Fruit fly (Drosophila melanogaster) whole organism, prepupa: ENCODE measurements around the gene HIP-R.

Source experiments
- Blimp-1 ChIP-seq: fragments of 200-800 bp; sonication (Bioruptor generic); optimal IDR thresholded peaks from 3 replicates; lab custom pipeline; 2017; ENCODE audit warnings: missing biosample characterization, missing genetic modification characterization, mild to moderate bottlenecking, moderate library complexity, missing genetic modification reagents
- CG10631 ChIP-seq: fragments of 200-800 bp; sonication (Bioruptor generic); optimal IDR thresholded peaks from 2 replicates; lab custom pipeline; 2016; ENCODE audit warnings: missing biosample characterization, missing genetic modification characterization
- CG10669 ChIP-seq: fragments of 200-800 bp; sonication (Bioruptor generic); optimal IDR thresholded peaks from 3 replicates; lab custom pipeline; 2018; ENCODE audit warnings: missing biosample characterization, mild to moderate bottlenecking, missing genetic modification characterization, moderate library complexity
- CG11294 ChIP-seq: fragments of 200-800 bp; sonication (Bioruptor generic); IDR thresholded peaks from 2 replicates; pipeline ENCODE4 v1.3.6; 2022; ENCODE audit warnings: missing biosample characterization, missing genetic modification characterization
- CG11762 ChIP-seq: fragments of 200-800 bp; sonication (Bioruptor generic); optimal IDR thresholded peaks from 3 replicates; lab custom pipeline; 2016; ENCODE audit warnings: missing biosample characterization, missing genetic modification characterization; ENCODE audit not compliant: insufficient read depth
- CG11902 ChIP-seq: fragments of 200-800 bp; sonication (Bioruptor generic); optimal IDR thresholded peaks from 3 replicates; lab custom pipeline; 2016; ENCODE audit warnings: missing biosample characterization, missing genetic modification characterization
- CG1621 ChIP-seq: fragments of 200-800 bp; sonication (Bioruptor generic); optimal IDR thresholded peaks from 3 replicates; lab custom pipeline; 2018; ENCODE audit warnings: missing biosample characterization, mild to moderate bottlenecking, missing genetic modification characterization
- CG16779 ChIP-seq: fragments of 200-800 bp; sonication (Bioruptor generic); optimal IDR thresholded peaks from 3 replicates; lab custom pipeline; 2017; ENCODE audit warnings: missing biosample characterization, mild to moderate bottlenecking, missing genetic modification characterization
- CG3032 ChIP-seq: fragments of 200-800 bp; optimal IDR thresholded peaks from 2 replicates; lab custom pipeline; 2019; ENCODE audit warnings: missing biosample characterization, mild to moderate bottlenecking, missing genetic modification characterization, moderate library complexity
- CG31627 ChIP-seq: fragments of 200-800 bp; sonication (Bioruptor generic); optimal IDR thresholded peaks from 3 replicates; lab custom pipeline; 2016; ENCODE audit warnings: missing biosample characterization, missing genetic modification characterization
- CG32006 ChIP-seq: fragments of 200-800 bp; sonication (Bioruptor generic); optimal IDR thresholded peaks from 3 replicates; lab custom pipeline; 2017; ENCODE audit warnings: missing biosample characterization, mild to moderate bottlenecking, missing genetic modification characterization
- CG34406 ChIP-seq: fragments of 200-800 bp; sonication (Bioruptor generic); optimal IDR thresholded peaks from 3 replicates; lab custom pipeline; 2016; ENCODE audit warnings: missing biosample characterization, missing genetic modification characterization
- CG3919 ChIP-seq: fragments of 200-800 bp; sonication (Bioruptor generic); optimal IDR thresholded peaks from 3 replicates; lab custom pipeline; 2016; ENCODE audit warnings: missing biosample characterization, missing genetic modification characterization
- CG4318 ChIP-seq: fragments of 200-800 bp; sonication (Bioruptor generic); optimal IDR thresholded peaks from 3 replicates; lab custom pipeline; 2017; ENCODE audit warnings: missing biosample characterization, mild to moderate bottlenecking, missing genetic modification characterization
- CG6163 ChIP-seq: fragments of 200-800 bp; sonication (Bioruptor generic); IDR thresholded peaks from 3 replicates; pipeline ENCODE4 v1.3.6; 2022; ENCODE audit warnings: missing biosample characterization, missing genetic modification characterization
- CG6276 ChIP-seq: fragments of 200-800 bp; sonication (Bioruptor generic); optimal IDR thresholded peaks from 2 replicates; lab custom pipeline; 2017; ENCODE audit warnings: missing biosample characterization, mild to moderate bottlenecking, missing genetic modification characterization
- CG6792 ChIP-seq: fragments of 200-800 bp; sonication (Bioruptor generic); optimal IDR thresholded peaks from 3 replicates; lab custom pipeline; 2016; ENCODE audit warnings: missing biosample characterization, missing genetic modification characterization
- CG6808 ChIP-seq: fragments of 200-800 bp; sonication (Bioruptor generic); optimal IDR thresholded peaks from 3 replicates; lab custom pipeline; 2017; ENCODE audit warnings: missing biosample characterization, missing genetic modification characterization, mild to moderate bottlenecking, moderate library complexity, missing genetic modification reagents
- CG6854 ChIP-seq: fragments of 200-800 bp; sonication (Bioruptor generic); optimal IDR thresholded peaks from 2 replicates; lab custom pipeline; 2017; ENCODE audit warnings: missing biosample characterization, mild to moderate bottlenecking, missing genetic modification characterization
- CG7368 ChIP-seq: fragments of 200-800 bp; sonication (Bioruptor generic); optimal IDR thresholded peaks from 3 replicates; lab custom pipeline; 2016; ENCODE audit warnings: missing biosample characterization, missing genetic modification characterization
- CG8119 ChIP-seq: fragments of 200-800 bp; sonication (Bioruptor generic); IDR thresholded peaks from 3 replicates; pipeline ENCODE4 v1.3.6; 2022; ENCODE audit warnings: missing biosample characterization, missing genetic modification characterization
- CG8319 ChIP-seq: fragments of 200-800 bp; sonication (Bioruptor generic); optimal IDR thresholded peaks from 3 replicates; lab custom pipeline; 2016; ENCODE audit warnings: missing biosample characterization, missing genetic modification characterization
- CG8632 ChIP-seq: fragments of 200-800 bp; sonication (Bioruptor generic); optimal IDR thresholded peaks from 3 replicates; lab custom pipeline; 2016; ENCODE audit warnings: missing biosample characterization, missing genetic modification characterization
- CG9139 ChIP-seq: fragments of 200-800 bp; sonication (Bioruptor generic); optimal IDR thresholded peaks from 3 replicates; lab custom pipeline; 2017; ENCODE audit warnings: missing biosample characterization, mild to moderate bottlenecking, missing genetic modification characterization
- Eip78C ChIP-seq: fragments of 200-800 bp; sonication (Bioruptor generic); peaks from one replicate; lab custom pipeline; 2016; ENCODE audit warnings: missing biosample characterization, missing genetic modification characterization
- Eip93F ChIP-seq: fragments of 200-800 bp; sonication (Bioruptor generic); optimal IDR thresholded peaks from 2 replicates; lab custom pipeline; 2016; ENCODE audit warnings: missing biosample characterization, mild to moderate bottlenecking, missing genetic modification characterization
- Ets96B ChIP-seq: fragments of 200-800 bp; optimal IDR thresholded peaks from 2 replicates; lab custom pipeline; 2019; ENCODE audit warnings: missing biosample characterization, mild to moderate bottlenecking, missing genetic modification characterization, moderate library complexity
- Gug ChIP-seq: fragments of 200-800 bp; sonication (Bioruptor generic); IDR thresholded peaks from 2 replicates; pipeline ENCODE4 v1.3.6; 2022; ENCODE audit warnings: missing biosample characterization, missing genetic modification characterization
- Hr38 ChIP-seq: sonication (Bioruptor generic); optimal IDR thresholded peaks from 2 replicates; lab custom pipeline; 2016; ENCODE audit warnings: missing biosample characterization, missing genetic modification characterization
- Hr4 ChIP-seq: fragments of 200-800 bp; sonication (Bioruptor generic); optimal IDR thresholded peaks from 3 replicates; lab custom pipeline; 2016; ENCODE audit warnings: missing biosample characterization, missing genetic modification characterization
- Lpt ChIP-seq: fragments of 200-800 bp; sonication (Bioruptor generic); optimal IDR thresholded peaks from 3 replicates; lab custom pipeline; 2016; ENCODE audit warnings: missing biosample characterization, missing genetic modification characterization
- Met ChIP-seq: fragments of 200-800 bp; sonication (Bioruptor generic); optimal IDR thresholded peaks from 3 replicates; lab custom pipeline; 2016; ENCODE audit warnings: missing biosample characterization, missing genetic modification characterization
- OdsH ChIP-seq: fragments of 200-800 bp; sonication (Bioruptor generic); optimal IDR thresholded peaks from 3 replicates; lab custom pipeline; 2016; ENCODE audit warnings: missing biosample characterization, missing genetic modification characterization
- Smox ChIP-seq: fragments of 200-800 bp; sonication (Bioruptor generic); optimal IDR thresholded peaks from 3 replicates; lab custom pipeline; 2016; ENCODE audit warnings: missing biosample characterization, missing genetic modification characterization
- Sox14 ChIP-seq: fragments of 200-800 bp; sonication (Bioruptor generic); optimal IDR thresholded peaks from 3 replicates; lab custom pipeline; 2016; ENCODE audit warnings: missing biosample characterization, missing genetic modification characterization
- Sox15 ChIP-seq: fragments of 200-800 bp; sonication (Bioruptor generic); optimal IDR thresholded peaks from 3 replicates; lab custom pipeline; 2016; ENCODE audit warnings: missing biosample characterization, missing genetic modification characterization
- acj6 ChIP-seq: fragments of 200-800 bp; sonication (Bioruptor generic); optimal IDR thresholded peaks from 3 replicates; lab custom pipeline; 2016; ENCODE audit warnings: missing biosample characterization, missing genetic modification characterization
- cyc ChIP-seq: fragments of 200-800 bp; sonication (Bioruptor generic); optimal IDR thresholded peaks from 3 replicates; lab custom pipeline; 2016; ENCODE audit warnings: missing biosample characterization, missing genetic modification characterization
- dac ChIP-seq: fragments of 200-800 bp; sonication (Bioruptor generic); optimal IDR thresholded peaks from 2 replicates; lab custom pipeline; 2017; ENCODE audit warnings: missing biosample characterization, mild to moderate bottlenecking, missing genetic modification characterization
- dsx ChIP-seq: fragments of 200-800 bp; optimal IDR thresholded peaks from 3 replicates; lab custom pipeline; 2019; ENCODE audit warnings: missing biosample characterization, mild to moderate bottlenecking, missing genetic modification characterization, moderate library complexity; ENCODE audit not compliant: poor library complexity, severe bottlenecking
- esn ChIP-seq: fragments of 200-800 bp; sonication (Bioruptor generic); optimal IDR thresholded peaks from 2 replicates; lab custom pipeline; 2016; ENCODE audit warnings: missing biosample characterization, mild to moderate bottlenecking, missing genetic modification characterization, moderate library complexity
- fd85E ChIP-seq: fragments of 200-800 bp; sonication (Bioruptor generic); optimal IDR thresholded peaks from 3 replicates; lab custom pipeline; 2016; ENCODE audit warnings: missing biosample characterization, missing genetic modification characterization
- svp ChIP-seq: fragments of 200-800 bp; sonication (Bioruptor generic); peaks from one replicate; lab custom pipeline; 2016; ENCODE audit warnings: missing biosample characterization, missing genetic modification characterization
- topi ChIP-seq: fragments of 200-800 bp; sonication (Bioruptor generic); optimal IDR thresholded peaks from 3 replicates; lab custom pipeline; 2016; ENCODE audit warnings: missing biosample characterization, missing genetic modification characterization
- vri ChIP-seq: fragments of 200-800 bp; sonication (Bioruptor generic); optimal IDR thresholded peaks from 3 replicates; lab custom pipeline; 2016; ENCODE audit warnings: missing biosample characterization, mild to moderate bottlenecking, missing genetic modification characterization

HIP-R gene

DNA sequence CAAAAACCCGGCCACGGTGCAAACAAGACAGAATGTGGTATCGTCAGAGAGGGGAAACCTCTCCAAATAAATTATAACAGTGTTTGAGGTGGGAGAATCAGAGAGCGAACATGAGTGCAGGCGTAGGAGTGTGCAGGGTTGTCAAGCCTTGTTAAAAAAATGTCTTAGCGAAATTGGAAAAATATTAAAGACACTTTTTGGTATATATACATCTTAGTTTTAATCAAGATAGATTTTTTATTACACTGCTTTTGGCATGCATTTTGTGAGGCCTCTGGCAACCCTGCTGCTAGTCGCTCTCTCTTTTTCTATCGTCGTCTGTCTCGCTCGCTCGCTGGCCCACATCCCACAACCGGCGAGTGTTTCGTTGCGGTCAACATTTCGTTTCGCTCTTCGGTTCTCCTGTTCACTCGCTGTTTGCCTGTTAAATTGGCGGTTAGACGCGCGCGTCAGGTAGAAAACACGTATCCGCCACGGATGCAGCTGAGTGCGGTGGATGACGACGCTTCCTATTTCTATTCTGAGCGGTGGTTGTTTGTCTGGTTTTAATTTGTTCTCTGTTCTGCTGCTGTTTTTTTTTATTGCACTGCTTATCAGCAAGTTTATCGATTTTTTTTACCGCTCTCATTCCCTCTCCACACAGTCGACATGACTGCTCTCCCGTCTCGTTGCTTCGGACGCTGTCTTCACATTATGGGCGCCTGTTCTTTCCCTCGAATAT is 47.6 kb upstream of the HIP-R start (continued):
- peak; percentile 99 for TF ChIP-seq CG11762 (GFP tag; lab: Kevin White, UChicago)
- TF ChIP-seq CG11902 (GFP tag; lab: Kevin White, UChicago): peak; percentile 99
- TF ChIP-seq Sox14 (GFP tag; lab: Kevin White, UChicago): peak; percentile 99
- TF ChIP-seq CG6163 (GFP tag; lab: Robert Waterston, UW): peak; percentile 100
- peak; percentile 88 for TF ChIP-seq Hr38
- peak; percentile 99 for TF ChIP-seq CG3919 (GFP tag; lab: Kevin White, UChicago)
- TF ChIP-seq CG7368: peak; percentile 98
- peak; percentile 99 for TF ChIP-seq CG11294 (GFP tag; lab: Robert Waterston, UW)
- peak; percentile 98 for TF ChIP-seq CG10669 (GFP tag; lab: Kevin White, UChicago)
- TF ChIP-seq CG9139 (GFP tag; lab: Kevin White, UChicago): peak; percentile 98
- peak; percentile 99 for TF ChIP-seq OdsH (GFP tag; lab: Kevin White, UChicago)
- TF ChIP-seq dac: peak; percentile 97
- TF ChIP-seq vri (GFP tag; lab: Kevin White, UChicago): peak; percentile 99
- TF ChIP-seq Gug (GFP tag; lab: Robert Waterston, UW): peak; percentile 99
- TF ChIP-seq CG4318 (GFP tag; lab: Kevin White, UChicago): peak; percentile 97
- TF ChIP-seq Eip78C (GFP tag; lab: Kevin White, UChicago): peak; percentile 100
- TF ChIP-seq CG6854 (GFP tag; lab: Kevin White, UChicago): peak; percentile 98
- TF ChIP-seq Sox15 (GFP tag; lab: Kevin White, UChicago): peak; percentile 99
- TF ChIP-seq CG1621 (tag; lab: Kevin White, UChicago): peak; percentile 98
- TF ChIP-seq CG34406: peak; percentile 99
- TF ChIP-seq Met (GFP tag; lab: Kevin White, UChicago): peak; percentile 99
- peak; percentile 98 for TF ChIP-seq CG16779
- peak; percentile 99 for TF ChIP-seq CG6792
- peak; percentile 98 for TF ChIP-seq CG3032 (tag; lab: Kevin White, UChicago)
- TF ChIP-seq cyc: peak; percentile 99
- peak; percentile 97 for TF ChIP-seq Blimp-1 (GFP tag; lab: Kevin White, UChicago)
- peak; percentile 97 for TF ChIP-seq Ets96B
- peak; percentile 99 for TF ChIP-seq CG8319 (GFP tag; lab: Kevin White, UChicago)
- TF ChIP-seq CG8119 (GFP tag; lab: Robert Waterston, UW): peak; percentile 99
- TF ChIP-seq svp: peak; percentile 100
- peak; percentile 99 for TF ChIP-seq CG31627 (GFP tag; lab: Kevin White, UChicago)
- peak; percentile 99 for TF ChIP-seq acj6 (GFP tag; lab: Kevin White, UChicago)
- TF ChIP-seq, all 60 proteins: peak for 60

DNA sequence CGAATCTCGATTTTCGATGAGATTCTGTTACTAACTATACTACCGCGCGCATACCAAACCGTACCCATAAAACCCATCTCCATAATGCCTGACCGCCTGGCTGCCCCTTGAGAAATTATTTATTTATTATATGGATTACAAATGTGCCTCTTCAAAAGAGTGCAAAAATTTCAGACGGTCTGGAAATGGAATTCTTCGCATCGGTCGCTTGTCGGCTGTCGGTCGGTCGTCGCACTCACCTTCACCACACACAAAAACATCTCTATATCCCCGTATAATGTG is 47.1 kb upstream of the HIP-R start:
- TF ChIP-seq Lpt (GFP tag; lab: Kevin White, UChicago) (no peak), Eip93F (GFP tag; lab: Kevin White, UChicago) (peak; percentile 77)

DNA sequence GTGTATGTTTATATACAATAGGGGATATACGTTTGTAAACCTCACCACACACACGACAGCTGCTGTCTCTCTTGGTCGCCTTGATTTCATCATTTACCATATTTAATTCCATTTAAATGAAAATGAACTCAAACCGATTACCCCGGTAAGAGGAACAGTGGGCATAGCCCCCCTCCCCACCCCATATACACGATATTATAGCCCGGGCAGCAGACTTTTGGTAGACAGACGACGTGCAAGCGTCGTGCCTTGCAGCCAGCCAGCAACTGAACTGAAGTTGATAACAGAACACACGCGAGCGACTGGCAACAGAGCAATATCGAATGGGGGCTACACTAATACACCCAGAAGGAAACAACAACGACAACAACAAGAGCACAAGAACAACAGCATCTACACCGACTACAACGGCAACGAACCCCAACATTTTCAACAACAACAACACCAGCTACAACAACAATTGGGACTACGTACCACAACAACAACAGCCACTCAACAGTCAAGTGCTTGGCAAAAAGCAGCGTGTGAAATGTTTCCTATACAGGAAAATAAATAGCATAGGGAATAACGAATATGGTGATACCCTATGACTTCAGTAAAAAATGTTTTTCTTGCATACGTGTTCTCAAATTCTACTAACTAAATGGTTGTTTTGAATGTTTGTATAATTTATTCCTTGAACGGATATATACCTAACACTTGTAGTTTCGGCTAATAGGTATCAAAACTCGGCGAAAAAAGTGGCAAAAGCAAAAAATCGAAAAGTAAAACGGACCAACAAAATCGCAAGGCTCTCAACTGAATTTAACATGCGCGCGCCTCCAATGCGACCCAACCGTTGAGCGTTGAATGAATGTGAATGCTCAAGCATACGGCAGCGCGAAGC is 46.5 kb upstream of the HIP-R start:
- peak; percentile 93 for TF ChIP-seq topi (GFP tag; lab: Kevin White, UChicago)
- TF ChIP-seq CG8632 (GFP tag; lab: Kevin White, UChicago): peak; percentile 84
- TF ChIP-seq CG11294 (GFP tag; lab: Robert Waterston, UW): peak; percentile 84
- TF ChIP-seq Smox (GFP tag; lab: Kevin White, UChicago): peak; percentile 88
- TF ChIP-seq dsx (GFP tag; lab: Kevin White, UChicago): peak; percentile 79
- peak; percentile 90 for TF ChIP-seq esn
- peak; percentile 83 for TF ChIP-seq CG32006 (GFP tag; lab: Kevin White, UChicago)
- peak; percentile 89 for TF ChIP-seq OdsH (GFP tag; lab: Kevin White, UChicago)
- peak; percentile 87 for TF ChIP-seq CG6163 (GFP tag; lab: Robert Waterston, UW)
- peak; percentile 90 for TF ChIP-seq Hr4 (GFP tag; lab: Kevin White, UChicago)
- peak; percentile 19 for TF ChIP-seq Eip93F (GFP tag; lab: Kevin White, UChicago)
- peak; percentile 92 for TF ChIP-seq CG31627 (GFP tag; lab: Kevin White, UChicago)
- peak; percentile 83 for TF ChIP-seq CG3919 (GFP tag; lab: Kevin White, UChicago)
- peak; percentile 77 for TF ChIP-seq CG8319 (GFP tag; lab: Kevin White, UChicago)
- peak; percentile 82 for TF ChIP-seq CG11902 (GFP tag; lab: Kevin White, UChicago)
- TF ChIP-seq CG8119 (GFP tag; lab: Robert Waterston, UW): peak; percentile 93
- TF ChIP-seq fd85E (GFP tag; lab: Kevin White, UChicago): peak; percentile 31
- peak; percentile 89 for TF ChIP-seq CG10669 (GFP tag; lab: Kevin White, UChicago)
- peak; percentile 92 for TF ChIP-seq CG6808 (GFP tag; lab: Kevin White, UChicago)
- TF ChIP-seq CG10631 (GFP tag; lab: Kevin White, UChicago): peak; percentile 88
- peak; percentile 85 for TF ChIP-seq CG6276 (GFP tag; lab: Kevin White, UChicago)
- TF ChIP-seq Eip78C (GFP tag; lab: Kevin White, UChicago): peak; percentile 98
- peak; percentile 87 for TF ChIP-seq CG3032 (tag; lab: Kevin White, UChicago)
